Worm (Caenorhabditis elegans) whole organism, L3 larva: ENCODE measurements around the gene thoc-1.

Experiments
- fkh-2 ChIP-seq: fragments of 150-350 bp; optimal IDR thresholded peaks from 2 replicates; lab custom pipeline; 2014; ENCODE audit warnings: missing biosample characterization, missing genetic modification reagents, missing genetic modification characterization
- mml-1 ChIP-seq: fragments of 150-350 bp; sonication (generic microtip); optimal IDR thresholded peaks from 3 replicates; lab custom pipeline; 2014; ENCODE audit warnings: missing biosample characterization, missing genetic modification characterization
- nhr-237 ChIP-seq: fragments of 150-350 bp; optimal IDR thresholded peaks from 2 replicates; lab custom pipeline; 2014; ENCODE audit warnings: missing biosample characterization, missing genetic modification characterization
- nhr-77 ChIP-seq: fragments of 150-350 bp; optimal IDR thresholded peaks from 2 replicates; lab custom pipeline; 2014; ENCODE audit warnings: missing biosample characterization, missing genetic modification characterization
- skn-1 ChIP-seq: fragments of 150-350 bp; optimal IDR thresholded peaks from 2 replicates; lab custom pipeline; 2014; ENCODE audit warnings: missing biosample characterization, missing genetic modification characterization
- snpc-4 ChIP-seq: fragments of 150-350 bp; optimal IDR thresholded peaks from 2 replicates; lab custom pipeline; 2014; ENCODE audit warnings: missing biosample characterization, missing genetic modification characterization

- no peak for TF ChIP-seq mml-1 (tag; lab: Kevin White, UChicago)
- TF ChIP-seq skn-1, result no peak
- TF ChIP-seq snpc-4 (tag; lab: Kevin White, UChicago), result no peak
- no peak for TF ChIP-seq fkh-2 (tag; lab: Kevin White, UChicago)
- TF ChIP-seq nhr-77 (tag; lab: Kevin White, UChicago), result no peak
- TF ChIP-seq nhr-237 (tag; lab: Kevin White, UChicago), result no peak
Observed at ce11 chrII:721931-722330, 20.0 kb downstream of the thoc-1 start.
